Worm (Caenorhabditis elegans): ENCODE measurements around the gene mpz-6.

DNA sequence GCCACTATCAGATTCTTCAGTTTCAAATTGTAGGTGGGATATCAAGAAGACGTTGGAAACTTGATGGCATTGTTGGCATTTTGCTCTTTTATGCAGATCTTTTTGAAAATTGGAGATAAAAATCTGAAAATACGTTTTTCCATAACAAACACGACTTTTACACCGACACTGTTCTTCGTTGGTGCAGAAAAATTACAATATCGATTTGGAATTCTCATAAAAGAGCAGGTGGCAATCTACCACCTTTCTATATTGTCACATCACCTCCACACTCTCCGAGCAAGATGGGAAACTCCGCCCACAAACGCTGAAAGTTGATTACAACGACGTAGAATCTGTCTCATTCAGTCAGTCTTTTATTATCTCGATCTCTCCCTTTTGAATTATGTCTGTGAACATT lies 549 bp upstream of the mpz-6 start, which contains the start of gene arrd-2:
- TF ChIP-seq ama-1 (optimal IDR thresholded peaks at IDR 0.05) (no peak), npax-4 (tag; optimal IDR thresholded peaks at IDR 0.05) (no peak), ceh-30 (tag; optimal IDR thresholded peaks at IDR 0.05) (no peak), rnt-1 (tag; optimal IDR thresholded peaks at IDR 0.05) (no peak), nfya-1 (tag; optimal IDR thresholded peaks at IDR 0.05) (no peak), unc-3 (GFP tag; conservative IDR thresholded peaks at IDR 0.05) (no peak), unc-3 (tag; optimal IDR thresholded peaks at IDR 0.05) (no peak), ceh-24 (tag; optimal IDR thresholded peaks at IDR 0.05) (no peak), sox-4 (tag; optimal IDR thresholded peaks at IDR 0.05) (no peak), hlh-6 (tag; optimal IDR thresholded peaks at IDR 0.05) (no peak), C38D4.7 (GFP tag; optimal IDR thresholded peaks at IDR 0.05) (no peak), pha-4 (tag; optimal IDR thresholded peaks at IDR 0.05) (no peak), ahr-1 (tag; optimal IDR thresholded peaks at IDR 0.05) (no peak), nhr-232 (tag; optimal IDR thresholded peaks at IDR 0.05) (no peak), pros-1 (tag; optimal IDR thresholded peaks at IDR 0.05) (no peak)
